Worm (Caenorhabditis elegans) whole organism, early embryonic: Measurements from ENCODE around the gene lin-26.

Experiments
- B0310.2 ChIP-seq: sonication (generic microtip); optimal IDR thresholded peaks from 2 replicates; lab custom pipeline; 2016; ENCODE audit warnings: mild to moderate bottlenecking, missing genetic modification characterization, missing compliant biosample characterization
- F13C5.2 ChIP-seq: sonication (generic microtip); optimal IDR thresholded peaks from 2 replicates; lab custom pipeline; 2017; ENCODE audit warnings: mild to moderate bottlenecking, missing genetic modification characterization, inconsistent platforms, missing compliant biosample characterization
- aly-1 ChIP-seq: sonication (generic microtip); optimal IDR thresholded peaks from 2 replicates; lab custom pipeline; 2016; ENCODE audit warnings: missing genetic modification characterization, missing compliant biosample characterization
- ama-1 ChIP-seq: fragments of 150-350 bp; optimal IDR thresholded peaks from 2 replicates; lab custom pipeline; 2014
- ceh-13 ChIP-seq: fragments of 200-800 bp; sonication (Bioruptor generic); optimal IDR thresholded peaks from 2 replicates; lab custom pipeline; 2018; ENCODE audit warnings: mild to moderate bottlenecking, missing genetic modification characterization, missing compliant biosample characterization
- ceh-36 ChIP-seq: sonication (generic microtip); optimal IDR thresholded peaks from 2 replicates; lab custom pipeline; 2016; ENCODE audit warnings: missing genetic modification characterization, inconsistent platforms, missing compliant biosample characterization
- ets-7 ChIP-seq: sonication (generic microtip); optimal IDR thresholded peaks from 2 replicates; lab custom pipeline; 2016; ENCODE audit warnings: missing genotype, missing genetic modification characterization, missing compliant biosample characterization
- flt-1 ChIP-seq: fragments of 200-800 bp; sonication (Bioruptor generic); IDR thresholded peaks from 2 replicates; pipeline ENCODE4 v1.3.6; 2022; ENCODE audit warnings: missing genetic modification characterization, missing compliant biosample characterization
- hmbx-1 ChIP-seq: sonication (generic microtip); optimal IDR thresholded peaks from 2 replicates; lab custom pipeline; 2016; ENCODE audit warnings: mild to moderate bottlenecking, missing genetic modification characterization, missing compliant biosample characterization
- hmg-4 ChIP-seq: fragments of 200-800 bp; sonication (Bioruptor generic); optimal IDR thresholded peaks from 2 replicates; lab custom pipeline; 2018; ENCODE audit warnings: mild to moderate bottlenecking, missing genetic modification characterization, missing compliant biosample characterization
- hnd-1 ChIP-seq: sonication (generic microtip); optimal IDR thresholded peaks from 2 replicates; lab custom pipeline; 2016; ENCODE audit warnings: missing genetic modification characterization, missing compliant biosample characterization
- pes-1 ChIP-seq: fragments of 200-800 bp; sonication (Bioruptor generic); IDR thresholded peaks from 2 replicates; pipeline ENCODE4 v1.3.6; 2022; ENCODE audit warnings: missing genetic modification reagents, missing genetic modification characterization, missing compliant biosample characterization
- scrt-1 ChIP-seq: fragments of 200-800 bp; sonication (Bioruptor generic); IDR thresholded peaks from 2 replicates; pipeline ENCODE4 v1.3.6; 2022; ENCODE audit warnings: missing genetic modification characterization, missing compliant biosample characterization
- sea-1 ChIP-seq: fragments of 200-800 bp; sonication (Bioruptor generic); conservative IDR thresholded peaks from 2 replicates; pipeline ENCODE4 v1.3.6; 2022; ENCODE audit warnings: missing genetic modification characterization, missing compliant biosample characterization
- tbx-11 ChIP-seq: fragments of 200-800 bp; sonication (Bioruptor generic); IDR thresholded peaks from 2 replicates; pipeline ENCODE4 v1.3.6; 2022; ENCODE audit warnings: missing genetic modification characterization, missing compliant biosample characterization
- tbx-37 ChIP-seq: fragments of 200-800 bp; sonication (Bioruptor generic); conservative IDR thresholded peaks from 2 replicates; pipeline ENCODE4 v1.3.6; 2022; ENCODE audit warnings: missing genetic modification reagents, missing genetic modification characterization, missing compliant biosample characterization
- tra-4 ChIP-seq: sonication (generic microtip); optimal IDR thresholded peaks from 2 replicates; lab custom pipeline; 2017; ENCODE audit warnings: missing genetic modification characterization, missing compliant biosample characterization

The lin-26 gene

ce11 chrII:7693929-7694328, 11.9 kb downstream of the lin-26 start, which contains the start of gene nhx-2:
Gene nhx-2, minus strand, starts transcription at chrII:7693957.
- TF ChIP-seq flt-1 (GFP tag; lab: Robert Waterston, UW): no peak
- no peak for TF ChIP-seq tbx-11 (GFP tag; lab: Robert Waterston, UW)
- TF ChIP-seq B0310.2 (tag; lab: Kevin White, UChicago): no peak
- no peak for TF ChIP-seq hmg-4 (GFP tag; lab: Kevin White, UChicago)
- TF ChIP-seq hnd-1 (tag; lab: Kevin White, UChicago): no peak
- TF ChIP-seq ama-1: no peak
- no peak for TF ChIP-seq ceh-36 (tag; lab: Kevin White, UChicago)

ce11 chrII:7694745-7695144, 12.7 kb downstream of the lin-26 start:
- TF ChIP-seq flt-1 (GFP tag; lab: Robert Waterston, UW) (no peak), scrt-1 (no peak), hmbx-1 (tag; lab: Kevin White, UChicago) (no peak), ceh-13 (GFP tag; lab: Kevin White, UChicago) (no peak), tbx-37 (GFP tag; lab: Robert Waterston, UW) (no peak), ets-7 (tag; lab: Kevin White, UChicago) (no peak), ama-1 (no peak), ceh-36 (tag; lab: Kevin White, UChicago) (no peak), F13C5.2 (tag; lab: Kevin White, UChicago) (no peak), tbx-11 (GFP tag; lab: Robert Waterston, UW) (no peak), hmg-4 (GFP tag; lab: Kevin White, UChicago) (no peak), hnd-1 (tag; lab: Kevin White, UChicago) (no peak), B0310.2 (tag; lab: Kevin White, UChicago) (no peak), sea-1 (no peak), pes-1 (no peak), aly-1 (tag; lab: Kevin White, UChicago) (no peak)

- TF ChIP-seq flt-1 (GFP tag; lab: Robert Waterston, UW): no peak
- TF ChIP-seq hnd-1 (tag; lab: Kevin White, UChicago): no peak
- no peak for TF ChIP-seq B0310.2 (tag; lab: Kevin White, UChicago)
- TF ChIP-seq tbx-11 (GFP tag; lab: Robert Waterston, UW): no peak
- TF ChIP-seq ceh-13 (GFP tag; lab: Kevin White, UChicago): no peak
- TF ChIP-seq tbx-37 (GFP tag; lab: Robert Waterston, UW): no peak
- no peak for TF ChIP-seq sea-1
- no peak for TF ChIP-seq hmg-4 (GFP tag; lab: Kevin White, UChicago)
- no peak for TF ChIP-seq F13C5.2 (tag; lab: Kevin White, UChicago)
- TF ChIP-seq pes-1: no peak
- no peak for TF ChIP-seq tra-4 (tag; lab: Kevin White, UChicago)
- no peak for TF ChIP-seq aly-1 (tag; lab: Kevin White, UChicago)
Observed at ce11 chrII:7695636-7696035, 13.6 kb downstream of the lin-26 start.

ce11 chrII:7697156-7697555, 15.2 kb downstream of the lin-26 start:
- no peak for TF ChIP-seq hmbx-1 (tag; lab: Kevin White, UChicago)
- no peak for TF ChIP-seq F13C5.2 (tag; lab: Kevin White, UChicago)
- no peak for TF ChIP-seq B0310.2 (tag; lab: Kevin White, UChicago)
- TF ChIP-seq sea-1: no peak
- TF ChIP-seq scrt-1: no peak

ce11 chrII:7698406-7698805, 16.4 kb downstream of the lin-26 start, which contains the start of gene B0495.5:
Gene B0495.5, minus strand, starts transcription at chrII:7698506.
- no peak for TF ChIP-seq hmg-4 (GFP tag; lab: Kevin White, UChicago)
- no peak for TF ChIP-seq flt-1 (GFP tag; lab: Robert Waterston, UW)
- TF ChIP-seq sea-1: no peak

- TF ChIP-seq ceh-36 (tag; lab: Kevin White, UChicago) (no peak), ama-1 (no peak), flt-1 (GFP tag; lab: Robert Waterston, UW) (no peak), hmbx-1 (tag; lab: Kevin White, UChicago) (no peak), B0310.2 (tag; lab: Kevin White, UChicago) (no peak), hmg-4 (GFP tag; lab: Kevin White, UChicago) (no peak), ets-7 (tag; lab: Kevin White, UChicago) (no peak), ceh-13 (GFP tag; lab: Kevin White, UChicago) (no peak), tra-4 (tag; lab: Kevin White, UChicago) (no peak), scrt-1 (no peak), aly-1 (tag; lab: Kevin White, UChicago) (no peak), pes-1 (no peak)
Observed at ce11 chrII:7699009-7699408, 17.0 kb downstream of the lin-26 start, which contains the start of the genes moa-2 and cdk-11.1. Gene moa-2, minus strand, starts transcription at chrII:7699033. Gene cdk-11.1, plus strand, starts transcription at chrII:7699235.

- TF ChIP-seq ceh-36 (tag; lab: Kevin White, UChicago) (no peak), aly-1 (tag; lab: Kevin White, UChicago) (no peak), hmg-4 (GFP tag; lab: Kevin White, UChicago) (no peak), ama-1 (no peak), ceh-13 (GFP tag; lab: Kevin White, UChicago) (no peak), scrt-1 (no peak), F13C5.2 (tag; lab: Kevin White, UChicago) (no peak), sea-1 (no peak), tra-4 (tag; lab: Kevin White, UChicago) (no peak), B0310.2 (tag; lab: Kevin White, UChicago) (no peak), flt-1 (GFP tag; lab: Robert Waterston, UW) (no peak), hmbx-1 (tag; lab: Kevin White, UChicago) (no peak), hnd-1 (tag; lab: Kevin White, UChicago) (no peak), tbx-11 (GFP tag; lab: Robert Waterston, UW) (no peak), tbx-37 (GFP tag; lab: Robert Waterston, UW) (no peak), pes-1 (no peak), ets-7 (tag; lab: Kevin White, UChicago) (no peak)
Observed at ce11 chrII:7704387-7704786, 22.4 kb downstream of the lin-26 start.
